Worm (Caenorhabditis elegans) whole organism, L4/young adult: ENCODE data around the gene col-111.

ENCODE experiments used
- dao-5 ChIP-seq: sonication (generic microtip); optimal IDR thresholded peaks from 2 replicates; lab custom pipeline; 2016; ENCODE audit warnings: missing genotype, missing genetic modification characterization, moderate library complexity, missing compliant biosample characterization
- him-1 ChIP-seq: sonication (generic microtip); optimal IDR thresholded peaks from 2 replicates; lab custom pipeline; 2016; ENCODE audit warnings: missing genotype, missing genetic modification reagents, missing genetic modification characterization, missing compliant biosample characterization

ce11 chrIV:4650624-4651094, 7.1 kb downstream of the col-111 start, which contains the start of gene ubc-9:
- TF ChIP-seq dao-5 (tag; lab: Kevin White, UChicago) (no peak), him-1 (tag; lab: Kevin White, UChicago) (peak; percentile 52)
